Worm (Caenorhabditis elegans): Measurements from ENCODE around the gene col-184.

DNA sequence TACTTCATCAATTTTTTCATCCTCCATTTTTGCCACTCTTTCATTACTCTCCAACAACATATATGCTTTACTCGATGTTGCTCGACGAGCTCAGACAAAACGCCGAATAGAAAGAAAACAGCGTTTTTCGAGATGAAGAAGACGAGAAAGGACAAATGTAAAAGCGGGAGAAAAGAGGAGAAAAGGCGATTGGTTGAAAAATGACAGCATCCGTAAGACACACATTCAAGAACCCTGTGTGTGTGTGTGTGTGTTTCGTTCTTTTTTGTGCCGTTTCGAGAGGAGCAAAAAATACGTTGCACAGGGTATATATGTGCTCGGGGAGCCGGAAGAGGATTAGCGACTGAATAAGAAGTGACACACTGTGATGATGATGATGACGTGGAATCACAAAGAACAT is 24.5 kb downstream of the col-184 start:
- TF ChIP-seq nhr-12 (tag; optimal IDR thresholded peaks at IDR 0.05) (no peak), mls-2 (tag; optimal IDR thresholded peaks at IDR 0.05) (no peak), snpc-4 (tag; optimal IDR thresholded peaks at IDR 0.05) (no peak), unc-62 (GFP tag; optimal IDR thresholded peaks at IDR 0.05) (no peak), M03D4.4 (tag; optimal IDR thresholded peaks at IDR 0.05) (no peak), nhr-28 (tag; optimal IDR thresholded peaks at IDR 0.05) (no peak), flh-1 (GFP tag; optimal IDR thresholded peaks at IDR 0.05) (no peak), pha-4 (tag; optimal IDR thresholded peaks at IDR 0.05) (no peak), ztf-11 (tag; optimal IDR thresholded peaks at IDR 0.05) (no peak), bed-3 (GFP tag; optimal IDR thresholded peaks at IDR 0.05) (no peak), mab-5 (tag; optimal IDR thresholded peaks at IDR 0.05) (no peak)
